Worm (Caenorhabditis elegans): ENCODE results near the gene hoe-1.

The hoe-1 gene

DNA sequence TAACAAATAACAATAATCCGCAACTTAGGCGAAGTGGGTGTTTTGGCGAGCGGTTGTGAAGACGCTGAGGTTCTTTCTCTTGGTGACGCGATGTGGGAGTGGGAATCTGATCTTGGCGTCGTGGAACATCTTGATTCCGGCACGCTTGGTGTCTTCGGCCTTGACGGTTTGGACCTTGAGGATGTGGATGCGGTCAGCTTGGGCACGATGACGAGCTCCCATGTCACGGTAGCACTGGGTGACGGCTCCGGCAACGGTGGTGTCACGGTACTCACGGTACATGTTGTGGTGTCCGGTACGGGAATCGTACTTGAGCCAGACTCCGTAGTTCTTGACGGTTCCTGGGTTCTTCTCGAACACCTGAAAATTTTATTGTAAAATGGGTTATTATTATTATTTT, 5.1 kb upstream of the hoe-1 start:
- TF ChIP-seq B0310.2 (tag; optimal IDR thresholded peaks at IDR 0.05) = no peak
- TF ChIP-seq scrt-1 (GFP tag; IDR thresholded peaks at IDR 0.05) = no peak
- TF ChIP-seq ets-7 (tag; optimal IDR thresholded peaks at IDR 0.05) = no peak
- TF ChIP-seq sea-1 (GFP tag; conservative IDR thresholded peaks at IDR 0.05) = no peak
- no peak for TF ChIP-seq hmbx-1 (tag; optimal IDR thresholded peaks at IDR 0.05)
- no peak for TF ChIP-seq aly-1 (tag; optimal IDR thresholded peaks at IDR 0.05)
- no peak for TF ChIP-seq tbx-37 (GFP tag; conservative IDR thresholded peaks at IDR 0.05)

DNA sequence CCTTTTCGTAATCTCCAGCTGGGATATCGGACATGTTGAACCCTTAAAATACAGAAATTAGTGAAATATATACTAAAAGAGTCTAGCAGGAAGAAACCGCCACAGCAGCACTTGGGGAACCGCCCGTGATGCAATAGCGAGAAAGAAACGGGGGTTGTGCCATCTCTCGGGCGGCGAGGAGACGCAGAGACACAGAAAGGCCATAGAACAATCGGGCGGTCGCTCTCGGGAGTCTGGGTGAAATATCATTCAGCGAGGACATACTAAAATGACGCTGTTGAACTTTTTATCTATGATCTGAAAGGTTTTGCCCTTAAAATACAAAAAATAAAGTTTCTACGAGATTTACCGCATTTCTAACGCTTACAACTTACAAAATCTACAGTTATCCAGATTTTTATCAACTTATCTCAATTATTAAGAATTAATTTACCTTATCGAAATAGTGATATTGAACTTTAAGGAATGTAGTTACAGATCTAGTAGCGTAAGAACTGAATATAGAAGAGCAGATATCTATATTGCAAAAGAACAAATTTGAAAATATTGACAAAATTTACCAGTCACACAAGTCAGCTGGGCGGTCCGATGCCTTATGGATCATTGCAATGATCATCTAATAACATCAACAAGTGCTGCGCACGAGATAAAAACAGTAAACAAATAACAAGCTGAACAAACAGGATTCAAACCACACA, 4.5 kb upstream of the hoe-1 start, which contains the start of gene cyc-2.1:
cyc-2.1 (minus strand) TSS at position 605 of the 698 bp plus-strand sequence.
- TF ChIP-seq tbx-11 (GFP tag; IDR thresholded peaks at IDR 0.05) (0 out of 2 replicates have a peak, but pooled peaks have one; percentile 31), hmg-4 (GFP tag; optimal IDR thresholded peaks at IDR 0.05) (peak; percentile 49), tbx-37 (GFP tag; conservative IDR thresholded peaks at IDR 0.05) (no peak), ceh-13 (GFP tag; optimal IDR thresholded peaks at IDR 0.05) (no peak), flt-1 (GFP tag; IDR thresholded peaks at IDR 0.05) (0 out of 2 replicates have a peak, but pooled peaks have one; percentile 4), pes-1 (GFP tag; IDR thresholded peaks at IDR 0.05) (no peak), tra-4 (tag; optimal IDR thresholded peaks at IDR 0.05) (no peak), ama-1 (optimal IDR thresholded peaks at IDR 0.05) (peak; percentile 3), sea-1 (GFP tag; conservative IDR thresholded peaks at IDR 0.05) (0 out of 2 replicates have a peak, but pooled peaks have one; percentile 28), scrt-1 (GFP tag; IDR thresholded peaks at IDR 0.05) (peak; percentile 64), F13C5.2 (tag; optimal IDR thresholded peaks at IDR 0.05) (peak; percentile 38), hnd-1 (tag; optimal IDR thresholded peaks at IDR 0.05) (no peak)

DNA sequence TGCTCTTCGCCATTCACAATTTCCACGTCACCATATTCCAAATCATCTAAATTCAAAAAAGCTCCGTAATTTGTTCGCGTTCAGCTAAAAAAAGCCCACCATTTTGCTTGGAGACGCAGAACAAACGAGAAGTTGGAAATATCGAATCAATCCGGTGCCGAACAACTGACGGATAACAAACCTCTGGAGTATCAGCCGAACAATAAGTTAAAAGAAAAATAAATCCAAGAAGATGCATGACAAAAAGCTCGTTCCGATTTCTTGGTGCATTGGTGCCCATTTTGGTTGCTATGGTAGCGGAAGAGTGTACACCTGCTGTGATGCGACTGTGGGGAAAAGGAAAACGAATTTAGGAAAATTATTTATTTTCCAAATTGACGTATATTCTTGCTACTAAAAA, 3.5 kb upstream of the hoe-1 start, which contains the start of gene tctn-1:
tctn-1 (minus strand) TSS at position 280 of the 400 bp plus-strand sequence.
- peak; percentile 14 for TF ChIP-seq ama-1 (optimal IDR thresholded peaks at IDR 0.05)
- no peak for TF ChIP-seq flt-1 (GFP tag; IDR thresholded peaks at IDR 0.05)

DNA sequence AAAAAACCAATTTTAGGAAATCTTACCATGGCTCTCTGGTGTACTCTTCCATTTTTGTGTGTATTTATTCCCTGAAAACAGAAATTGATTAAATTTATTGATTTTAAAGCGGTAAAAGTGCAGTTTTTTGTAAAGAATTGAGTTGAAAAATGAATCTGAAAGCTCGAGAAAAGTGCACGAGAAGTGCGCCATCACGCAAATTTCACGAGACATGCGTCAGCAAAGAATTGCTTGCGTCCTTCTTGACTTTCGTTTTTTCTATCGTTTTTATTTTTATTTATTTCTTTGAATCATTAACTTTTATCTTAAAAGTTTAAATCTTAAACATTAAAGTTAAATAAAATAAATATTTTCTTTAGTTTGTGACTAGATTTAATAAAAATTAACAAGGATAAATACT, 1.4 kb upstream of the hoe-1 start, which contains the start of gene timm-17B.1:
timm-17B.1 (minus strand) TSS at position 71 of the 400 bp plus-strand sequence.
- TF ChIP-seq F13C5.2 (tag; optimal IDR thresholded peaks at IDR 0.05) (peak; percentile 34), aly-1 (tag; optimal IDR thresholded peaks at IDR 0.05) (no peak), pes-1 (GFP tag; IDR thresholded peaks at IDR 0.05) (0 out of 2 replicates have a peak, but pooled peaks have one; percentile 34)

DNA sequence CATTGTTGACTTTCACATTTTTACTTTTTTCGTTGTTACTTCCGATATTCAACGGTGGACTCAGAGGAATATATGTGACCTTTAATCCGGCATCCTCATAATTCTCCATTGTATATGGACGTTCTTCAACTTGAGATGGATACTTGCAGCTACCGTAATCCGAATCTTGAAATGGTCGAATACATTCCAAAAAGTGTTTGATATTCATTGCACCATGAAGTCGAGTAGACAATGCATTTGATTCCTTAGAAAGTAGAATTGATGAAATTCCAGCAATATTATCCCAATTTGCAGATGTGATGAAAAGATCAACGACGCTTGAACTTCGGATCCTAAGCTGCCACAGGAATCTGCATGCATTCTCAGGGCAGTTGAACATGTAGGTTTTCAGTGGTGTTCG, 1.6 kb downstream of the hoe-1 start:
- TF ChIP-seq hnd-1 (tag; optimal IDR thresholded peaks at IDR 0.05) (no peak), F13C5.2 (tag; optimal IDR thresholded peaks at IDR 0.05) (no peak), ama-1 (optimal IDR thresholded peaks at IDR 0.05) (no peak), sea-1 (GFP tag; conservative IDR thresholded peaks at IDR 0.05) (no peak), pes-1 (GFP tag; IDR thresholded peaks at IDR 0.05) (no peak), tbx-11 (GFP tag; IDR thresholded peaks at IDR 0.05) (no peak)

DNA sequence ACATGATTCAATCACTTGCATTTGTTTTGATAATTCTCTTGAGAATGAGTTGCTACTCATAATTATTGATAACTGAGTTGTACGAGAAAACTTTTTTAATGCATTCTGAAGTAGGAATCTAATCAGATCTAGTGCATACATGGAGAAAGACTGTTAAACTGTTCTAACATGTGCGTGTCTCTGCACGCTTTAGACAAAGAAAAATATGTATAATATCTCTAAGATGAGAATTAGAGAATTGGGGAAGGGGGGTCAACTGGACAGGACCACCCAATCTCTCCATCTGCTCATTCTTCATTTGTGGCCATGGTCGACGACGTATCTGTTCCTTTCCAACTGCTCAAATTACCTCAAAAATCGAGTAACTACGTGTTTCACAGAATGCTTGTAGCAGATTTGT, 6.8 kb downstream of the hoe-1 start, which contains the start of gene fbxb-78:
fbxb-78 (plus strand) TSS at position 301 of the 400 bp plus-strand sequence.
- TF ChIP-seq hmbx-1 (tag; optimal IDR thresholded peaks at IDR 0.05) = no peak

DNA sequence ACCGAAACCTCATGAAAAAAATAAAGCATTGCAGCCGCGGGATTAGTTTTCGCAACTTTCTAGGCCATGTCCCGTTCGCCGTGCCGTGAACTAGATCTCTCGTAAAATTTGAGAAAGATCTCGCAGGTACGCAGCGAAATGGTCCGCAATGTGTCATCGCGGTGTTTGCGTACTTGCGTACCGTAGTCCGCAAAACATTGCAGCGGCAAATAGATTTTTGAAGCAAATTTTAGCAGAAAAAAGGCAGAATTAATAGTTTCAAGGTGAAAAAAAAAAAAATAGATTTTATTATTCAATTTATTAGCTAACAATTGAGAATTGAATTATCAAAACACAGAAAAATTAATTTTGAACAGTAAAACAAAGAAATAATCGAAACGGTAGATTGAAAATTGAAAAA, 16.1 kb downstream of the hoe-1 start:
- peak; percentile 73 for TF ChIP-seq pes-1 (GFP tag; IDR thresholded peaks at IDR 0.05)
- TF ChIP-seq sea-1 (GFP tag; conservative IDR thresholded peaks at IDR 0.05) = peak; percentile 67; the same call in 1 of the 2 replicates
- peak; percentile 3 for TF ChIP-seq F13C5.2 (tag; optimal IDR thresholded peaks at IDR 0.05)
- TF ChIP-seq tbx-37 (GFP tag; conservative IDR thresholded peaks at IDR 0.05) = peak; percentile 56; the same call in 1 of the 2 replicates
- peak; percentile 51; the same call in 1 of the 2 replicates for TF ChIP-seq scrt-1 (GFP tag; IDR thresholded peaks at IDR 0.05)
- TF ChIP-seq tbx-11 (GFP tag; IDR thresholded peaks at IDR 0.05) = 0 out of 2 replicates have a peak, but pooled peaks have one; percentile 50

DNA sequence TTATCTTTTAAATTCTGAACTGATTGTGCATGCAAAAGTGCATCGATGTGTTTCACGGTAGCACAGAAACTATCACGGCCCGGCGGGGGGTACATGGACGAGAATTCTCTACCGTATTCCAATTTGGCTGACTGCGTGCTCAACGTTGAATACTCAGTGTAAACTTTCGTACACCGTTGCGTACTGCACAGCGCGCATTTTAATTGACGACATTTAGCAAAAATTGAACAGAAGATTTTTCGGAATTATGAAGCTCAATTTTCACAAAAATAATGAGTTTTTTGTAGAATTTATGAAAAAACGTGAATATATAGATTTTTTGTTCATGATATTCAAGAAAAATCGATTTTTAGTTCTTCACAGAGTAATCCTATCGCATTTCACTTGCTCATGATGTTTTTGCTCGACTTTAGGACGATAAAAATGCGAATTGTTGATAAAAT, 18.6 kb downstream of the hoe-1 start:
- TF ChIP-seq sea-1 (GFP tag; conservative IDR thresholded peaks at IDR 0.05) (0 out of 2 replicates have a peak, but pooled peaks have one; percentile 50), scrt-1 (GFP tag; IDR thresholded peaks at IDR 0.05) (peak; percentile 74), flt-1 (GFP tag; IDR thresholded peaks at IDR 0.05) (0 out of 2 replicates have a peak, but pooled peaks have one; percentile 38), tbx-37 (GFP tag; conservative IDR thresholded peaks at IDR 0.05) (peak; percentile 67; the same call in 1 of the 2 replicates), pes-1 (GFP tag; IDR thresholded peaks at IDR 0.05) (peak; percentile 72)

DNA sequence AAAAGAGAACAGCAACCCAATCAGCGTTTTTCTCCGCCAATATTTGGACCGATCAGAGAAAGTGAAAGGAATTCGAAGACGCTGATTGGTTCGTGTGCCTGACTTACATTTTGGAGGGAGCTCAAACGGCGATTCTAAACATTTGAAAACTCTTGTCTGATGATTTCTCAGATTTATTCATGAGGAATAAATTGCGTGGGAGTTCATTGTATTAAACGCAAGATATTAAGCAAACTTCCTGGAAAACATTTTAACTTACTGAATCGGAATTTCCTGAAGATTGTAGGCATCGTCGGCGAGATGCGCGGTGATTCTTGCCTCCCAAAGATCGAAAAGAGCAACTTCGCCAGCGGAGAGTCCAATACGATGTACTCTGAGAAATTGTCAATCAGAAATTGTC, 19.5 kb downstream of the hoe-1 start, which contains the start of gene K08F11.1:
K08F11.1 (plus strand) TSS at position 301 of the 400 bp plus-strand sequence.
- no peak for TF ChIP-seq ets-7 (tag; optimal IDR thresholded peaks at IDR 0.05)
